Worm (Caenorhabditis elegans) whole organism, mixed stage, embryonic: ENCODE data around the gene F41G4.8.

Experiments
- lsy-2 ChIP-seq: fragments of 150-350 bp; optimal IDR thresholded peaks from 2 replicates; lab custom pipeline; 2014; ENCODE audit warnings: missing biosample characterization, missing genetic modification characterization
- nhr-237 ChIP-seq: fragments of 150-350 bp; optimal IDR thresholded peaks from 2 replicates; lab custom pipeline; 2014; ENCODE audit warnings: missing biosample characterization, missing genetic modification characterization
- pha-4 ChIP-seq: fragments of 150-350 bp; optimal IDR thresholded peaks from 2 replicates; lab custom pipeline; 2018; ENCODE audit warnings: missing biosample characterization, missing genetic modification reagents, missing genetic modification characterization
- snpc-4 ChIP-seq: fragments of 150-350 bp; optimal IDR thresholded peaks from 2 replicates; lab custom pipeline; 2014; ENCODE audit warnings: missing biosample characterization, missing genetic modification characterization
- sptf-1 ChIP-seq: sonication (generic microtip); optimal IDR thresholded peaks from 2 replicates; lab custom pipeline; 2017; ENCODE audit warnings: mild to moderate bottlenecking, missing genetic modification characterization, moderate library complexity, missing compliant biosample characterization
- unc-62 ChIP-seq: fragments of 150-350 bp; optimal IDR thresholded peaks from 2 replicates; lab custom pipeline; 2014; ENCODE audit warnings: missing biosample characterization, missing genetic modification reagents, missing genetic modification characterization
- ztf-11 ChIP-seq: fragments of 150-350 bp; optimal IDR thresholded peaks from 2 replicates; lab custom pipeline; 2014; ENCODE audit warnings: missing biosample characterization, missing genetic modification characterization

ce11 chrX:16799065-16799663 lies 45.7 kb downstream of the F41G4.8 start:
- TF ChIP-seq ztf-11 (tag; lab: Kevin White, UChicago) (no peak), snpc-4 (tag; lab: Kevin White, UChicago) (no peak), pha-4 (tag; lab: Kevin White, UChicago) (peak; percentile 42), lsy-2 (tag; lab: Kevin White, UChicago) (no peak), sptf-1 (tag; lab: Kevin White, UChicago) (no peak), unc-62 (peak; percentile 7), nhr-237 (no peak)
